Worm (Caenorhabditis elegans) whole organism, L3 larva: ENCODE results near the gene H01G02.3.

Experiments
- aly-2 ChIP-seq: fragments of 150-350 bp; optimal IDR thresholded peaks from 2 replicates; lab custom pipeline; 2014; ENCODE audit warnings: missing biosample characterization, missing genetic modification characterization
- ama-1 ChIP-seq: fragments of 150-350 bp; optimal IDR thresholded peaks from 2 replicates; lab custom pipeline; 2018
- daf-12 ChIP-seq: fragments of 150-350 bp; optimal IDR thresholded peaks from 2 replicates; lab custom pipeline; 2014; ENCODE audit warnings: missing biosample characterization, missing genetic modification reagents, missing genetic modification characterization
- lin-39 ChIP-seq: fragments of 150-350 bp; optimal IDR thresholded peaks from 2 replicates; lab custom pipeline; 2018; ENCODE audit warnings: missing biosample characterization, missing genetic modification reagents, missing genetic modification characterization
- lsy-12 ChIP-seq: sonication (generic microtip); optimal IDR thresholded peaks from 2 replicates; lab custom pipeline; 2016; ENCODE audit warnings: mild to moderate bottlenecking, missing genetic modification characterization, missing compliant biosample characterization
- nhr-237 ChIP-seq: fragments of 150-350 bp; optimal IDR thresholded peaks from 2 replicates; lab custom pipeline; 2014; ENCODE audit warnings: missing biosample characterization, missing genetic modification characterization
- nhr-25 ChIP-seq: sonication (generic microtip); optimal IDR thresholded peaks from 2 replicates; lab custom pipeline; 2017; ENCODE audit warnings: missing biosample characterization, missing genetic modification characterization
- nhr-28 ChIP-seq: fragments of 150-350 bp; optimal IDR thresholded peaks from 2 replicates; lab custom pipeline; 2014; ENCODE audit warnings: missing biosample characterization, missing genetic modification characterization
- nhr-76 ChIP-seq: fragments of 150-350 bp; sonication (generic microtip); optimal IDR thresholded peaks from 5 replicates; lab custom pipeline; 2014; ENCODE audit warnings: missing biosample characterization, missing genetic modification characterization
- snpc-4 ChIP-seq: fragments of 150-350 bp; optimal IDR thresholded peaks from 2 replicates; lab custom pipeline; 2014; ENCODE audit warnings: missing biosample characterization, missing genetic modification characterization
- unc-39 ChIP-seq: sonication (generic microtip); optimal IDR thresholded peaks from 4 replicates; lab custom pipeline; 2017; ENCODE audit warnings: missing biosample characterization, missing genetic modification characterization
- ztf-11 ChIP-seq: fragments of 150-350 bp; optimal IDR thresholded peaks from 2 replicates; lab custom pipeline; 2014; ENCODE audit warnings: missing biosample characterization, missing genetic modification characterization

- TF ChIP-seq lsy-12 (peak; percentile 50), nhr-237 (no peak), ama-1 (lab: Kevin White, UChicago) (peak; percentile 20), snpc-4 (tag; lab: Kevin White, UChicago) (no peak), nhr-76 (tag; lab: Kevin White, UChicago) (no peak), nhr-28 (tag; lab: Kevin White, UChicago) (no peak), unc-39 (tag; lab: Kevin White, UChicago) (no peak), lin-39 (tag; lab: Kevin White, UChicago) (peak; percentile 61), aly-2 (no peak), nhr-25 (tag; lab: Kevin White, UChicago) (no peak), ztf-11 (tag; lab: Kevin White, UChicago) (no peak), daf-12 (no peak)
Observed at ce11 chrIV:11821591-11822361, 29.4 kb upstream of the H01G02.3 start, which contains the start of the genes par-5 and M117.3.
